Fruit fly (Drosophila melanogaster): ENCODE data around the gene CG7632.

The CG7632 gene

dm6 chr3L:21256062-21257023 lies 48.2 kb upstream of the CG7632 start (continued):
- peak; percentile 10 for TF ChIP-seq pros (GFP tag; optimal IDR thresholded peaks at IDR 0.05)
- no peak for TF ChIP-seq CG2199 (GFP tag; IDR thresholded peaks at IDR 0.05)
- TF ChIP-seq amos (GFP tag; IDR thresholded peaks at IDR 0.05; ENCODE audit: partially characterized antibody), result no peak
- peak; percentile 15 for TF ChIP-seq CG11504 (tag; optimal IDR thresholded peaks at IDR 0.05)
- no peak for TF ChIP-seq dysf (GFP tag; IDR thresholded peaks at IDR 0.05)
- no peak for TF ChIP-seq bcd (GFP tag; optimal IDR thresholded peaks at IDR 0.05)
- TF ChIP-seq abd-A (tag; optimal IDR thresholded peaks at IDR 0.05), result peak; percentile 81
- TF ChIP-seq Hr78 (GFP tag; optimal IDR thresholded peaks at IDR 0.05), result peak in 1 of 2 experiments; percentile 69
- TF ChIP-seq Awh (GFP tag; IDR thresholded peaks at IDR 0.05), result peak; percentile 62; the same call in 1 of the 2 replicates
- TF ChIP-seq Sox100B (GFP tag; optimal IDR thresholded peaks at IDR 0.05), result peak; percentile 20
- no peak for TF ChIP-seq her (GFP tag; optimal IDR thresholded peaks at IDR 0.05)
- TF ChIP-seq CG2120 (GFP tag; optimal IDR thresholded peaks at IDR 0.05), result peak; percentile 17
- no peak for TF ChIP-seq sim (GFP tag; IDR thresholded peaks at IDR 0.05)
- TF ChIP-seq gem (tag; optimal IDR thresholded peaks at IDR 0.05), result peak; percentile 0
- TF ChIP-seq CoRest (tag; optimal IDR thresholded peaks at IDR 0.05), result no peak
- no peak for TF ChIP-seq phol (tag; optimal IDR thresholded peaks at IDR 0.05)
- TF ChIP-seq YL-1 (GFP tag; optimal IDR thresholded peaks at IDR 0.05), result no peak
- TF ChIP-seq HmgD (GFP tag; optimal IDR thresholded peaks at IDR 0.05), result no peak
- TF ChIP-seq Deaf1 (tag; optimal IDR thresholded peaks at IDR 0.05), result peak; percentile 16
- no peak for TF ChIP-seq Hmr (GFP tag; optimal IDR thresholded peaks at IDR 0.05)
- TF ChIP-seq schlank (tag; optimal IDR thresholded peaks at IDR 0.05), result no peak
- TF ChIP-seq CG11398 (GFP tag; optimal IDR thresholded peaks at IDR 0.05), result no peak
- no peak for TF ChIP-seq Doc3 (GFP tag; IDR thresholded peaks at IDR 0.05; ENCODE audit: partially characterized antibody)
- TF ChIP-seq CG14014 (GFP tag; IDR thresholded peaks at IDR 0.05), result no peak
- TF ChIP-seq CG6254 (GFP tag; optimal IDR thresholded peaks at IDR 0.05), result no peak
- no peak for TF ChIP-seq usp (GFP tag; optimal IDR thresholded peaks at IDR 0.05)
- TF ChIP-seq CrebB (tag; optimal IDR thresholded peaks at IDR 0.05), result no peak
- TF ChIP-seq twi (tag; optimal IDR thresholded peaks at IDR 0.05), result no peak
- no peak for TF ChIP-seq CG17385 (GFP tag; optimal IDR thresholded peaks at IDR 0.05)

DNA sequence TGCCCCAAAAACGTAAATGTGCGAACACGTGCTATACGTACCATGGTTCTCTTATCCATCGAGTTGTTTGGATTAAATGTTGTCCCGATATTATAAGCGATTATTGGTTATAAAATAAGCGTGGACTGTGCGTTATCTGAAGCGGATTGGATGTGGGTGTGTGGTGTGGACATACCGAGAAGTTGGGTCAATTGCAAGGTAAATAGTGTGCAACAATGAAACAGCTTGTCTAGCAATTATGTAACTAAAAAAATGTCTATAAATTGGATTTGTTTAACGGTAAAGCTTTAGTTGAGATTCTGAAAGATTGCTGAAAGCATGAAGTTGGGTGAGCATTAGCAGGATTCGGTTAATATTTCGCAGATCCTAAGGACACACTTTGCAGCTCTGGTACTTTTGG lies 46.8 kb upstream of the CG7632 start, which contains the start of gene CG43218:
TSS of gene CG43218 (plus strand) at position 290 of the 400 bp plus-strand sequence.
- TF ChIP-seq unc-4 (GFP tag; IDR thresholded peaks at IDR 0.05; ENCODE audit: partially characterized antibody) (no peak), eve (GFP tag; optimal IDR thresholded peaks at IDR 0.05) (peak in 1 of 2 experiments; percentile 7), Pdp1 (GFP tag; optimal IDR thresholded peaks at IDR 0.05) (peak in 1 of 2 experiments; percentile 69), CG3726 (GFP tag; IDR thresholded peaks at IDR 0.05) (no peak)

DNA sequence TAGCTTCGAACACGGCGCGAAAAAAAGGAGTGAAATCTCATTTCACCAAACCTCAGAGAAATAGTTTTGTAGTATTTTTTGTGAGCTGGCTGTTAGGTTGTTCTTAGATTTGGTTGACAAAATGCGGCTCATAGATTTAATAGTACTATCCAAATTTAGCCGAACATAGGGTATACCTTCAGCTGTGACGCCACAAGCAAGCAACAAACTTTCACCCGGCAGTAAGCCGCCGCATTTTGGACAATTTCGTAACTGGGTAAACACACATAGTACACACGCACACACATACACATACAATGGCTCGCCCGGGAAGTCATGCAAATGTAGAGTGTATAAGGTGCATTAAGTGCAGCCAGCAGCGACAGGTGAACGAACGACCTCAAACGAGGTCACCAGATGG lies 45.2 kb upstream of the CG7632 start:
- TF ChIP-seq H15 (GFP tag; IDR thresholded peaks at IDR 0.05), result 0 out of 3 replicates have a peak, but pooled peaks have one; percentile 7
- TF ChIP-seq ci (GFP tag; IDR thresholded peaks at IDR 0.05), result peak; percentile 34; the same call in 2 of the 3 replicates
- TF ChIP-seq CG14710 (tag; optimal IDR thresholded peaks at IDR 0.05), result peak; percentile 4
- TF ChIP-seq Sox102F (GFP tag; optimal IDR thresholded peaks at IDR 0.05), result peak; percentile 65
- TF ChIP-seq bsh (GFP tag; optimal IDR thresholded peaks at IDR 0.05), result peak in 1 of 2 experiments; percentile 29
- TF ChIP-seq row (GFP tag; IDR thresholded peaks at IDR 0.05), result peak; percentile 35; the same call in 1 of the 3 replicates
- 0 out of 2 replicates have a peak, but pooled peaks have one; percentile 25 for TF ChIP-seq chm (GFP tag; IDR thresholded peaks at IDR 0.05)
- no peak for TF ChIP-seq so (GFP tag; IDR thresholded peaks at IDR 0.05)
- peak; percentile 14 for TF ChIP-seq fd96Cb (tag; optimal IDR thresholded peaks at IDR 0.05)
- TF ChIP-seq oc (tag; optimal IDR thresholded peaks at IDR 0.05), result peak; percentile 37
- TF ChIP-seq Fer3 (tag; optimal IDR thresholded peaks at IDR 0.05), result no peak
- peak; percentile 24 for TF ChIP-seq CG5180 (GFP tag; optimal IDR thresholded peaks at IDR 0.05)
- TF ChIP-seq ind (GFP tag; optimal IDR thresholded peaks at IDR 0.05), result no peak
- peak; percentile 18 for TF ChIP-seq CG2678 (tag; optimal IDR thresholded peaks at IDR 0.05)
